Worm (Caenorhabditis elegans): Measurements from ENCODE around the gene lgc-35.

DNA sequence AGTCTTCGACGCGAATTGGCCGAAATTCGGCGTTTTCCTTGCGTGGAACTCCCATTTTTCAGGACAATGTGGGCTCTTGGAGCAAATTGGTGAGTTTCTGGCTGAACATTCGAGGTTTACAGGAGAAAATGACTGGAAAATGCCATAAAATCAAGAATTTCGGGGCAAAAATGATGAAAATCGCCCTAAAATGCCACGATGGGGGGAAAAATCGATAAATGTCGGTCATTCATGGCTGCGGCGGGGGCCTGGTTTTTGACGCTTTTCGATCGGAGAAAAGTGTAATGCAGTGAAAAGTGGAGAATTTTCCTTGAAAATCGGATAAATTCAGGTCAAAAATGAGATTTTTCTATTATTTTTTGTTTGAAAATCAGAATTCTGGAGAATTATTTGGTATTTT lies 34.8 kb downstream of the lgc-35 start, which contains the start of the genes Y46G5A.18 and Y46G5A.47:
- no peak for TF ChIP-seq lin-35 (GFP tag; optimal IDR thresholded peaks at IDR 0.05)
- TF ChIP-seq B0261.1 (tag; optimal IDR thresholded peaks at IDR 0.05), result no peak
- TF ChIP-seq hsf-1 (GFP tag; IDR thresholded peaks at IDR 0.05), result no peak
- TF ChIP-seq Y67H2A.10 (GFP tag; conservative IDR thresholded peaks at IDR 0.05), result no peak
